Worm (Caenorhabditis elegans): ENCODE results near the gene Y75B12B.1.
"Not testable (repeated sequence)": the region's sequence is repeated elsewhere in the genome, so short reads cannot be mapped to it uniquely, and the experiment has no call there.

DNA sequence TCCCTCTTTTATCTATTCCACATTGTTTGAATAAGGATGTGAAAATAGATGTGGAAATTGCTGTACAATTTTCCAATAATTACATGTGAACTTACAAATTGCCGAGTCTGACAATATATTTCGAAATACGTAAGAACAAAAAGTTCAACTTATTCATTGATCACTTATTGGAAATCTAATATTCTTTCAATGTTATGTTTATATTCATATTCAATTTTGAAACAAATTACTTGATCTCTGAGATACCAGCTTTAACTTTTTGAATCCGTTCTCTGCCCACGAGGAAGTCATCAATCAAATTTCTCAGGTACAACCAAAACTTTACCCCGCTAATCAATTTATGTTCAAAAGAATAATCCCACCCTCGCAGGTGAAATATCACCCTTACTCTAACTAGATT lies 30.7 kb downstream of the Y75B12B.1 start, which contains the start of gene sri-26:
- TF ChIP-seq snpc-4 (tag; optimal IDR thresholded peaks at IDR 0.05); nhr-76 (tag; optimal IDR thresholded peaks at IDR 0.05); nhr-11 (tag; optimal IDR thresholded peaks at IDR 0.05); lin-15B (tag; optimal IDR thresholded peaks at IDR 0.05); snpc-1.2 (GFP tag; IDR thresholded peaks at IDR 0.05); pha-4 (GFP tag; IDR thresholded peaks at IDR 0.05); pha-4 (tag; optimal IDR thresholded peaks at IDR 0.05); mep-1 (tag; optimal IDR thresholded peaks at IDR 0.05); pqm-1 (tag; optimal IDR thresholded peaks at IDR 0.05); nhr-25 (tag; optimal IDR thresholded peaks at IDR 0.05; ENCODE audit: borderline replicate concordance, insufficient read depth): not testable (repeated sequence)
